Worm (Caenorhabditis elegans) whole organism, young adult: ENCODE results near the gene col-107.

Experiments used
- B0035.1 ChIP-seq: sonication (generic microtip); optimal IDR thresholded peaks from 2 replicates; lab custom pipeline; 2016; ENCODE audit warnings: missing genetic modification characterization, mild to moderate bottlenecking, missing compliant biosample characterization, missing genotype, missing genetic modification reagents
- F39B2.1 ChIP-seq: fragments of 200-800 bp; sonication (Bioruptor generic); IDR thresholded peaks from 2 replicates; pipeline ENCODE4 v1.3.6; 2022; ENCODE audit warnings: missing genetic modification reagents, missing genetic modification characterization, missing compliant biosample characterization
- gei-17 ChIP-seq: fragments of 200-800 bp; sonication (Bioruptor generic); optimal IDR thresholded peaks from 2 replicates; lab custom pipeline; 2018; ENCODE audit warnings: mild to moderate bottlenecking, missing genetic modification characterization, missing compliant biosample characterization
- nhr-27 ChIP-seq: fragments of 200-800 bp; sonication (Bioruptor generic); optimal IDR thresholded peaks from 2 replicates; lab custom pipeline; 2018; ENCODE audit warnings: mild to moderate bottlenecking, missing genetic modification characterization, moderate library complexity, missing compliant biosample characterization
- unc-62 ChIP-seq: fragments of 150-350 bp; optimal IDR thresholded peaks from 2 replicates; lab custom pipeline; 2014; ENCODE audit warnings: missing biosample characterization, missing genetic modification reagents, missing genetic modification characterization

- no peak for TF ChIP-seq B0035.1 (tag; lab: Kevin White, UChicago)
- TF ChIP-seq F39B2.1 (GFP tag; lab: Robert Waterston, UW) = no peak
- TF ChIP-seq gei-17 (GFP tag; lab: Kevin White, UChicago) = no peak
- TF ChIP-seq nhr-27 (tag; lab: Kevin White, UChicago) = no peak
- TF ChIP-seq unc-62 = no peak
Observed at ce11 chrIV:1567577-1567976, 19.1 kb downstream of the col-107 start.
